Worm (Caenorhabditis elegans) whole organism, L4/young adult: ENCODE data around the gene clec-228.

Experiments
- W03F9.2 ChIP-seq: fragments of 150-350 bp; optimal IDR thresholded peaks from 2 replicates; lab custom pipeline; 2014; ENCODE audit warnings: missing biosample characterization, missing genetic modification characterization
- him-1 ChIP-seq: sonication (generic microtip); optimal IDR thresholded peaks from 2 replicates; lab custom pipeline; 2016; ENCODE audit warnings: missing genotype, missing genetic modification reagents, missing genetic modification characterization, missing compliant biosample characterization

ce11 chrV:15305502-15305901, 33.8 kb downstream of the clec-228 start, which contains the start of gene T26H8.5:
- no peak for TF ChIP-seq him-1 (tag; lab: Kevin White, UChicago)
- TF ChIP-seq W03F9.2 (tag; lab: Kevin White, UChicago), result no peak
